Fruit fly (Drosophila melanogaster): ENCODE measurements around the gene Vps39.

Vps39 gene

dm6 chr3R:18312761-18313160 is 38.5 kb upstream of the Vps39 start:
- TF ChIP-seq brk (GFP tag; optimal IDR thresholded peaks at IDR 0.05) (no peak), Rel (GFP tag; optimal IDR thresholded peaks at IDR 0.05) (no peak), Rel (tag; optimal IDR thresholded peaks at IDR 0.05) (peak; percentile 20)

dm6 chr3R:18311368-18311919 is 37.2 kb upstream of the Vps39 start:
- TF ChIP-seq Rel (GFP tag; optimal IDR thresholded peaks at IDR 0.05) (no peak), Rel (tag; optimal IDR thresholded peaks at IDR 0.05) (no peak), psq (GFP tag; optimal IDR thresholded peaks at IDR 0.05) (peak; percentile 67), CG32264 (GFP tag; optimal IDR thresholded peaks at IDR 0.05) (no peak), Hr78 (GFP tag; optimal IDR thresholded peaks at IDR 0.05) (no peak), rgr (GFP tag; optimal IDR thresholded peaks at IDR 0.05) (peak; percentile 11), dl (GFP tag; optimal IDR thresholded peaks at IDR 0.05; ENCODE audit: insufficient read depth in 1 of 2, partially characterized antibody in 2 of 2) (peak in 1 of 2 experiments; percentile 46), tai (GFP tag; optimal IDR thresholded peaks at IDR 0.05) (no peak), jim (GFP tag; optimal IDR thresholded peaks at IDR 0.05) (peak; percentile 92), dmrt93B (GFP tag; optimal IDR thresholded peaks at IDR 0.05) (no peak), usp (GFP tag; optimal IDR thresholded peaks at IDR 0.05) (no peak), Sp1 (GFP tag; optimal IDR thresholded peaks at IDR 0.05) (peak; percentile 80), sage (GFP tag; optimal IDR thresholded peaks at IDR 0.05) (no peak), HLH106 (tag; optimal IDR thresholded peaks at IDR 0.05) (peak; percentile 60), CrebA (GFP tag; optimal IDR thresholded peaks at IDR 0.05; ENCODE audit: borderline replicate concordance) (no peak), Mio (GFP tag; optimal IDR thresholded peaks at IDR 0.05) (no peak), woc (GFP tag; optimal IDR thresholded peaks at IDR 0.05) (peak; percentile 27), OdsH (GFP tag; optimal IDR thresholded peaks at IDR 0.05) (peak; percentile 25), Jra (GFP tag; optimal IDR thresholded peaks at IDR 0.05) (no peak), Myc (optimal IDR thresholded peaks at IDR 0.05) (no peak), lola (GFP tag; optimal IDR thresholded peaks at IDR 0.05) (no peak), foxo (GFP tag; optimal IDR thresholded peaks at IDR 0.05) (peak in 1 of 2 experiments; percentile 52), Abd-B (GFP tag; optimal IDR thresholded peaks at IDR 0.05) (no peak), sv (GFP tag; optimal IDR thresholded peaks at IDR 0.05) (no peak), dsf (GFP tag; optimal IDR thresholded peaks at IDR 0.05; ENCODE audit: borderline replicate concordance) (no peak), Hr83 (GFP tag; optimal IDR thresholded peaks at IDR 0.05; ENCODE audit: poor library complexity, severe bottlenecking) (peak; percentile 73), fru (GFP tag; optimal IDR thresholded peaks at IDR 0.05) (peak; percentile 23), N (GFP tag; optimal IDR thresholded peaks at IDR 0.05) (no peak), Dif (GFP tag; optimal IDR thresholded peaks at IDR 0.05; ENCODE audit: partially characterized antibody) (peak; percentile 75), ey (GFP tag; optimal IDR thresholded peaks at IDR 0.05) (no peak), GATAd (GFP tag; optimal IDR thresholded peaks at IDR 0.05) (no peak)

dm6 chr3R:18310766-18311367 is 36.6 kb upstream of the Vps39 start:
- TF ChIP-seq Hr78 (GFP tag; optimal IDR thresholded peaks at IDR 0.05) (no peak), jim (GFP tag; optimal IDR thresholded peaks at IDR 0.05) (no peak), HLH106 (tag; optimal IDR thresholded peaks at IDR 0.05) (peak; percentile 68), br (GFP tag; optimal IDR thresholded peaks at IDR 0.05) (peak; percentile 9), Dif (GFP tag; optimal IDR thresholded peaks at IDR 0.05; ENCODE audit: partially characterized antibody) (peak; percentile 63), Hnf4 (GFP tag; optimal IDR thresholded peaks at IDR 0.05) (no peak), Dfd (GFP tag; optimal IDR thresholded peaks at IDR 0.05) (no peak), CrebA (GFP tag; optimal IDR thresholded peaks at IDR 0.05; ENCODE audit: borderline replicate concordance) (no peak), Rel (GFP tag; optimal IDR thresholded peaks at IDR 0.05) (no peak), Rel (tag; optimal IDR thresholded peaks at IDR 0.05) (peak; percentile 24), GATAd (GFP tag; optimal IDR thresholded peaks at IDR 0.05) (no peak), dl (GFP tag; optimal IDR thresholded peaks at IDR 0.05; ENCODE audit: insufficient read depth in 1 of 2, partially characterized antibody in 2 of 2) (peak in 1 of 2 experiments; percentile 23), Vsx2 (GFP tag; optimal IDR thresholded peaks at IDR 0.05; ENCODE audit: partially characterized antibody) (no peak), psq (GFP tag; optimal IDR thresholded peaks at IDR 0.05) (peak; percentile 41), CG32264 (GFP tag; optimal IDR thresholded peaks at IDR 0.05) (no peak), fru (GFP tag; optimal IDR thresholded peaks at IDR 0.05) (peak; percentile 0), lola (GFP tag; optimal IDR thresholded peaks at IDR 0.05) (no peak), foxo (GFP tag; optimal IDR thresholded peaks at IDR 0.05) (no peak)

Measured in whole organism, wandering third instar larva.